Fruit fly (Drosophila melanogaster) whole organism, wandering third instar larva: ENCODE results near the gene trx.
A peak's percentile ranks its signal among the peaks of the same experiment; 100 is the strongest.

ENCODE experiments used
- Abd-B ChIP-seq: fragments of >200 bp; optimal IDR thresholded peaks from 2 replicates; lab custom pipeline; 2017; ENCODE audit warnings: missing biosample characterization, missing genetic modification characterization
- CG32264 ChIP-seq: fragments of 200-800 bp; sonication (Bioruptor generic); optimal IDR thresholded peaks from 2 replicates; lab custom pipeline; 2016; ENCODE audit warnings: missing biosample characterization, missing genetic modification characterization
- CrebA ChIP-seq: fragments of 200-800 bp; sonication (Bioruptor generic); optimal IDR thresholded peaks from 2 replicates; lab custom pipeline; 2016; ENCODE audit warnings: missing biosample characterization, mild to moderate bottlenecking, missing genetic modification characterization, borderline replicate concordance
- Dfd ChIP-seq: fragments of >200 bp; optimal IDR thresholded peaks from 2 replicates; lab custom pipeline; 2017; ENCODE audit warnings: missing biosample characterization, missing genetic modification characterization
- Dif ChIP-seq: fragments of 200-275, 200-300 bp; sonication (Bioruptor generic); optimal IDR thresholded peaks from 2 replicates; lab custom pipeline; 2018; ENCODE audit warnings: missing biosample characterization, missing genetic modification characterization; ENCODE audit not compliant: partially characterized antibody
- GATAd ChIP-seq: sonication (Bioruptor generic); optimal IDR thresholded peaks from 2 replicates; lab custom pipeline; 2016; ENCODE audit warnings: missing biosample characterization, missing genetic modification characterization
- Hnf4 ChIP-seq: fragments of 200-800 bp; sonication (Bioruptor generic); optimal IDR thresholded peaks from 2 replicates; lab custom pipeline; 2016; ENCODE audit warnings: missing biosample characterization, mild to moderate bottlenecking, missing genetic modification characterization
- Hr78 ChIP-seq: fragments of >200 bp; optimal IDR thresholded peaks from 2 replicates; lab custom pipeline; 2017; ENCODE audit warnings: missing biosample characterization, missing genetic modification characterization
- Hr83 ChIP-seq: fragments of 200-300 bp; sonication (Bioruptor generic); optimal IDR thresholded peaks from 2 replicates; lab custom pipeline; 2016; ENCODE audit warnings: missing biosample characterization, mild to moderate bottlenecking, missing genetic modification characterization, moderate library complexity; ENCODE audit not compliant: poor library complexity, severe bottlenecking
- Jra ChIP-seq: sonication (Bioruptor generic); optimal IDR thresholded peaks from 2 replicates; lab custom pipeline; 2016; ENCODE audit warnings: missing biosample characterization, missing genetic modification characterization
- Mio ChIP-seq: sonication (Bioruptor generic); optimal IDR thresholded peaks from 2 replicates; lab custom pipeline; 2016; ENCODE audit warnings: missing biosample characterization, missing genetic modification characterization
- Myc ChIP-seq: fragments of >200 bp; optimal IDR thresholded peaks from 2 replicates; lab custom pipeline; 2017
- N ChIP-seq: fragments of >200 bp; optimal IDR thresholded peaks from 2 replicates; lab custom pipeline; 2018; ENCODE audit warnings: missing biosample characterization, missing external identifiers, missing genetic modification characterization
- OdsH ChIP-seq: fragments of 200-800 bp; sonication (Bioruptor generic); optimal IDR thresholded peaks from 2 replicates; lab custom pipeline; 2016; ENCODE audit warnings: missing biosample characterization, mild to moderate bottlenecking, missing genetic modification characterization
- Rel ChIP-seq, 2 experiments: fragments of 200-800 bp; sonication (Bioruptor generic) in 1 of 2; optimal IDR thresholded peaks; 2 replicates in 1 of 2; 3 replicates in 1 of 2; lab custom pipeline; 2016 to 2019; ENCODE audit warnings: mild to moderate bottlenecking in 2 of 2, missing biosample characterization in 2 of 2, missing genetic modification characterization in 2 of 2, moderate library complexity in 1 of 2
- Sp1 ChIP-seq: fragments of 200-800 bp; sonication (Bioruptor generic); optimal IDR thresholded peaks from 3 replicates; lab custom pipeline; 2019; ENCODE audit warnings: missing biosample characterization, mild to moderate bottlenecking, missing genetic modification characterization, moderate library complexity
- Vsx2 ChIP-seq: fragments of 200-300, 225-300 bp; sonication (Bioruptor generic); optimal IDR thresholded peaks from 2 replicates; lab custom pipeline; 2018; ENCODE audit warnings: missing biosample characterization, missing genetic modification characterization; ENCODE audit not compliant: partially characterized antibody
- br ChIP-seq: fragments of 200-800 bp; sonication (Bioruptor generic); optimal IDR thresholded peaks from 2 replicates; lab custom pipeline; 2016; ENCODE audit warnings: missing biosample characterization, missing genetic modification characterization
- brk ChIP-seq: fragments of 200-800 bp; sonication (Bioruptor generic); optimal IDR thresholded peaks from 2 replicates; lab custom pipeline; 2016; ENCODE audit warnings: missing biosample characterization, mild to moderate bottlenecking, missing genetic modification characterization
- dl ChIP-seq, 2 experiments: fragments of 175-275, 200-275 bp in 1 of 2; fragments of 200-275 bp in 1 of 2; sonication (Bioruptor generic); optimal IDR thresholded peaks; lab custom pipeline; 2018; ENCODE audit warnings: mild to moderate bottlenecking in 2 of 2, missing biosample characterization in 2 of 2, missing genetic modification characterization in 2 of 2, moderate library complexity in 2 of 2; ENCODE audit not compliant: partially characterized antibody in 2 of 2, insufficient read depth in 1 of 2
- foxo ChIP-seq, 2 experiments: fragments of 200-800 bp; sonication (Bioruptor generic); optimal IDR thresholded peaks; 2 replicates in 1 of 2; 3 replicates in 1 of 2; lab custom pipeline; 2016 to 2017; ENCODE audit warnings: missing biosample characterization in 2 of 2, missing genetic modification characterization in 2 of 2
- h ChIP-seq: fragments of 200-800 bp; sonication (Bioruptor generic); optimal IDR thresholded peaks from 3 replicates; lab custom pipeline; 2016; ENCODE audit warnings: missing biosample characterization, mild to moderate bottlenecking, missing genetic modification characterization
- lola ChIP-seq: fragments of >200 bp; optimal IDR thresholded peaks from 2 replicates; lab custom pipeline; 2017; ENCODE audit warnings: missing biosample characterization, missing genetic modification characterization
- pan ChIP-seq: fragments of >200 bp; optimal IDR thresholded peaks from 2 replicates; lab custom pipeline; 2017
- psq ChIP-seq: fragments of 200-800 bp; sonication (Bioruptor generic); optimal IDR thresholded peaks from 3 replicates; lab custom pipeline; 2017; ENCODE audit warnings: missing biosample characterization, mild to moderate bottlenecking, missing genetic modification characterization, moderate library complexity
- rgr ChIP-seq: fragments of 200-800 bp; sonication (Bioruptor generic); optimal IDR thresholded peaks from 3 replicates; lab custom pipeline; 2016; ENCODE audit warnings: missing biosample characterization, mild to moderate bottlenecking, missing genetic modification characterization
- sage ChIP-seq: fragments of 200-800 bp; sonication (Bioruptor generic); optimal IDR thresholded peaks from 2 replicates; lab custom pipeline; 2016; ENCODE audit warnings: missing biosample characterization, mild to moderate bottlenecking, missing genetic modification characterization
- sv ChIP-seq: fragments of 200-800 bp; sonication (Bioruptor generic); optimal IDR thresholded peaks from 3 replicates; lab custom pipeline; 2016; ENCODE audit warnings: missing biosample characterization, missing genetic modification characterization
- woc ChIP-seq: sonication (Bioruptor generic); optimal IDR thresholded peaks from 2 replicates; lab custom pipeline; 2016; ENCODE audit warnings: missing biosample characterization, mild to moderate bottlenecking, missing genetic modification characterization

The trx gene

DNA sequence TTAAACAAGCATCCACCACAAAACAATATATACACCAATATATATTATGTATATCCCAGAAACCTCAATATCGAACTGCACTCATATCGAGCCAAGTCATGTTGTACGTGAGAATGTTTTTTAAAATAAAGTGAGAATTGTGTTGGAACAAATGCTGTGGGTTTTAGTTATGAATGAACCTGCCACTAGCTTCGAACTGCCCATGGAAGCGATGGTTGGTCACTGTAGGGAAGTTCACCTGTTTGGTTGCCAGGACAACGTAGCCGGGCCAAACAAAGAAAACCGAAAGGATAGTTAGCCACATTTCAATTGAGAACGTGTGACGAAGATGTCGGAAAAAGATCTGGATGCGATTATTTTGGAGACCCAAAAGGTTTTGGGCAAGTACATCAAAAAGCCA is 15.4 kb upstream of the trx start, which contains the start of gene IFT54:
Gene IFT54 (plus strand): TSS at position 301 of the 400 bp plus-strand sequence.
- TF ChIP-seq br (GFP tag; lab: Kevin White, UChicago) (no peak), lola (GFP tag; lab: Kevin White, UChicago) (no peak)
- TF ChIP-seq, all 38 proteins: peak for 0

- no peak for TF ChIP-seq sage
These were observed 13.2 kb upstream of the trx start for dm6 chr3R:14299891-14300290.

DNA sequence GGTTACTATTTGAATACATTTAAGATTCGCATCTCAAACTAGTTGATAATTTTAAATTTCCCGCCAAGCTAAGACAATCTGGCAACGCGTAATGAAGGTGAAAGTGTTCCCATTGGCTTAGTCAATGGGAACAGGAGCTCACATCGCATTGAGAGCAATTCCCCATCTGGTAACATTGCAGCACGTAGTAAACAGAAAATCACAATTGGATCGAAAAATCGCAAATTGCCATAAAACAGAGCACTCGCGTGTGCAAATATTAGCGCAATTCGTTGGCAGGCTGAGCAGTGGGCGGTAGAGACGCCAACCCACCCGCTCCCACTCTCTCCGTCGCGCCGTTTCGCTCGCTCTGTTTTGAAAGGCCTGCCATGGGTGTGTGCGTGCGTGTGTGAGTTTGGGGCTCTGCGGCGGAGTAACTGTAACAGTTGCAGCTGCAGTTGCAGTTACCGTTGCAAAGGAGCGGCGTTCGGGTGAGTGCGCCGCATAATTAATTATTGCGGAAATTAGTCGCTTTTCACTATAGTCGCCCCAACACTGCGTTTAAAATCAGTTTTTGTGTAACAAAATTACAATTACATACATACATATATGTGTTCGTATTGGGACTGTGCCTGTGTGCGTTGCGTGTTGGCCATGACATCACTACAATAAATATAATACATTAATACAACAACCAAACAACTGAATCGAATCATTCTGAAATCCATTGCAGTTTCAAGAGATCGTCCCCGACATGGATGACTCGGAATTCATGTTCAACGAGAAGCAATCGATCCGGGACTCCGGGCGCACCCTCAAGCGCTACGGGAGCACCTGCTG is 11.6 kb upstream of the trx start:
- TF ChIP-seq rgr (GFP tag; lab: Kevin White, UChicago), result no peak
- no peak for TF ChIP-seq Hnf4
- peak; percentile 33 for TF ChIP-seq OdsH (GFP tag; lab: Kevin White, UChicago)
- TF ChIP-seq Rel (GFP tag; optimal IDR thresholded peaks at IDR 0.05; lab: Kevin White, UChicago), result no peak
- TF ChIP-seq Rel (tag; optimal IDR thresholded peaks at IDR 0.05; lab: Kevin White, UChicago), result peak; percentile 47
- TF ChIP-seq Mio, result no peak
- peak; percentile 45 for TF ChIP-seq h (GFP tag; lab: Kevin White, UChicago)
- TF ChIP-seq psq (GFP tag; lab: Kevin White, UChicago), result peak; percentile 30
- TF ChIP-seq Hr83 (GFP tag; lab: Kevin White, UChicago), result peak; percentile 50
- peak; percentile 1 for TF ChIP-seq N

DNA sequence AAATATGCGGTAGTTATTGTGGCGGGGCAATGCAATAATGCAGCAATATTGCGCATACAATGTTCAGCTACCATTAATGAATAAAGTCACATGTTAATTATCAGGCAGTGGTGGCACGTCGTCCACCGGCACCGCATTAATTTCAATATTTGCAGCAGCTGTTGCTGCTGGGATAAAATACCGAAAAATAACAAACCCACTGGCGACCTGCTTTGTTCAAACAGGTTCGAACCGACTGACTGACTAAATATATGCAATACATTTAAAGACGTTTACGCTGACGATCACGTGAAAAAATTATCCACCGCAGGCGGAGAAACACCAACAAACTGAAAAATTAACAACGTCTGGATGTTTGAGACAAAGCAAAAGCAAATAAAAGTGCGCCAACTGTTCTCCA is 10.8 kb upstream of the trx start:
- no peak for TF ChIP-seq Dfd (GFP tag; lab: Kevin White, UChicago)
- no peak for TF ChIP-seq lola (GFP tag; lab: Kevin White, UChicago)
- TF ChIP-seq foxo (GFP tag; optimal IDR thresholded peaks at IDR 0.05; lab: Kevin White, UChicago), result no peak
- no peak for TF ChIP-seq OdsH (GFP tag; lab: Kevin White, UChicago)
- TF ChIP-seq Myc, result no peak
- no peak for TF ChIP-seq dl (GFP tag; optimal IDR thresholded peaks at IDR 0.05; lab: Kevin White, UChicago; ENCODE audit: insufficient read depth in 1 of 2, partially characterized antibody in 2 of 2)
- TF ChIP-seq Dif (GFP tag; lab: Kevin White, UChicago), result no peak
- TF ChIP-seq CrebA (GFP tag; lab: Kevin White, UChicago), result no peak
- TF ChIP-seq Abd-B (GFP tag; lab: Kevin White, UChicago), result no peak
- no peak for TF ChIP-seq sage
- no peak for TF ChIP-seq Rel (GFP tag; optimal IDR thresholded peaks at IDR 0.05; lab: Kevin White, UChicago)
- no peak for TF ChIP-seq Rel (tag; optimal IDR thresholded peaks at IDR 0.05; lab: Kevin White, UChicago)
- no peak for TF ChIP-seq Hr78
- TF ChIP-seq Hnf4, result no peak
- TF ChIP-seq Mio, result no peak
- no peak for TF ChIP-seq N
- TF ChIP-seq br (GFP tag; lab: Kevin White, UChicago), result no peak
- TF ChIP-seq GATAd, result no peak
- TF ChIP-seq brk (GFP tag; lab: Kevin White, UChicago), result no peak
- TF ChIP-seq woc (GFP tag; lab: Kevin White, UChicago), result no peak
- no peak for TF ChIP-seq CG32264 (GFP tag; lab: Kevin White, UChicago)

DNA sequence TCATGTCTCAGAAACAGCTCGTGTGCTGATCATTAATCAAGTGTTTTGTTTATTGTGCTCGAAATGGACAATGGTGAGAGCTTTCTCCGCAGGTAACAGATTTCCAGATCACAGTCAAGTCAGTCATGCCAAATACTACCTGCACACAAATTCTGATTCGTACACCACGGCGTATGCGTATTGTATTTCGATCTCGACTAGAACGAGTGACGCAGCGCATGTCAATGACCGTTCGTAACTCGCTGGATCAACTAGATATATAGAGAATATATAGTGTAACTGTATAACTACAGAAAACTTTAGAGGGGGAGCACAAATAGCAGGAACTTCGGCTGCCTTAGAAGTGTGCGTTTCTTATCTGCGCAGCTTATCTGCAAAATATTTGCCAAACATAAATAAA is 10.0 kb upstream of the trx start:
- no peak for TF ChIP-seq Mio
- no peak for TF ChIP-seq Abd-B (GFP tag; lab: Kevin White, UChicago)
- TF ChIP-seq sv (GFP tag; lab: Kevin White, UChicago), result no peak
- no peak for TF ChIP-seq h (GFP tag; lab: Kevin White, UChicago)
- TF ChIP-seq Myc, result no peak
- TF ChIP-seq pan (lab: Kevin White, UChicago), result no peak
- TF ChIP-seq Sp1, result no peak
- no peak for TF ChIP-seq OdsH (GFP tag; lab: Kevin White, UChicago)
- no peak for TF ChIP-seq Dif (GFP tag; lab: Kevin White, UChicago)
- TF ChIP-seq, all 38 proteins: peak for 0

- TF ChIP-seq Rel (GFP tag; optimal IDR thresholded peaks at IDR 0.05; lab: Kevin White, UChicago), result no peak
- no peak for TF ChIP-seq Rel (tag; optimal IDR thresholded peaks at IDR 0.05; lab: Kevin White, UChicago)
- TF ChIP-seq rgr (GFP tag; lab: Kevin White, UChicago), result no peak
- TF ChIP-seq sage, result no peak
- no peak for TF ChIP-seq Jra (GFP tag; lab: Kevin White, UChicago)
- no peak for TF ChIP-seq Vsx2 (GFP tag; lab: Kevin White, UChicago)
- no peak for TF ChIP-seq Mio
- no peak for TF ChIP-seq N
- TF ChIP-seq lola (GFP tag; lab: Kevin White, UChicago), result no peak
- no peak for TF ChIP-seq Abd-B (GFP tag; lab: Kevin White, UChicago)
- no peak for TF ChIP-seq dl (GFP tag; optimal IDR thresholded peaks at IDR 0.05; lab: Kevin White, UChicago; ENCODE audit: insufficient read depth in 1 of 2, partially characterized antibody in 2 of 2)
- no peak for TF ChIP-seq CG32264 (GFP tag; lab: Kevin White, UChicago)
These were observed 9.4 kb upstream of the trx start for dm6 chr3R:14296126-14296525.
